Worm (Caenorhabditis elegans) whole organism, young adult: ENCODE data around the gene spig-10.

Source experiments
- F49E8.2 ChIP-seq: sonication (generic microtip); optimal IDR thresholded peaks from 3 replicates; lab custom pipeline; 2017; ENCODE audit warnings: missing genetic modification characterization, mild to moderate bottlenecking, missing compliant biosample characterization, antibody characterized with exemption, moderate library complexity; ENCODE audit not compliant: insufficient read depth
- F55B11.4 ChIP-seq: sonication (generic microtip); optimal IDR thresholded peaks from 2 replicates; lab custom pipeline; 2016; ENCODE audit warnings: missing compliant biosample characterization, missing genetic modification characterization, borderline replicate concordance; ENCODE audit not compliant: insufficient read depth
- ceh-100 ChIP-seq: fragments of 200-800 bp; sonication (Bioruptor generic); IDR thresholded peaks from 2 replicates; pipeline ENCODE4 v1.3.6; 2022; ENCODE audit warnings: missing genetic modification reagents, missing genetic modification characterization, missing compliant biosample characterization
- gei-17 ChIP-seq: fragments of 200-800 bp; sonication (Bioruptor generic); optimal IDR thresholded peaks from 2 replicates; lab custom pipeline; 2018; ENCODE audit warnings: mild to moderate bottlenecking, missing genetic modification characterization, missing compliant biosample characterization
- madf-10 ChIP-seq: sonication (generic microtip); optimal IDR thresholded peaks from 2 replicates; lab custom pipeline; 2016; ENCODE audit warnings: mild to moderate bottlenecking, missing genetic modification characterization, missing compliant biosample characterization
- madf-8 ChIP-seq: fragments of 200-800 bp; sonication (Bioruptor generic); conservative IDR thresholded peaks from 2 replicates; pipeline ENCODE4 v1.3.6; 2022; ENCODE audit warnings: missing genetic modification reagents, missing genetic modification characterization, missing compliant biosample characterization
- nhr-90 ChIP-seq: sonication (generic microtip); optimal IDR thresholded peaks from 2 replicates; lab custom pipeline; 2016; ENCODE audit warnings: missing genotype, mild to moderate bottlenecking, missing genetic modification characterization, missing compliant biosample characterization
- ztf-26 ChIP-seq: sonication (generic microtip); optimal IDR thresholded peaks from 2 replicates; lab custom pipeline; 2017; ENCODE audit warnings: missing genetic modification characterization, missing compliant biosample characterization

DNA sequence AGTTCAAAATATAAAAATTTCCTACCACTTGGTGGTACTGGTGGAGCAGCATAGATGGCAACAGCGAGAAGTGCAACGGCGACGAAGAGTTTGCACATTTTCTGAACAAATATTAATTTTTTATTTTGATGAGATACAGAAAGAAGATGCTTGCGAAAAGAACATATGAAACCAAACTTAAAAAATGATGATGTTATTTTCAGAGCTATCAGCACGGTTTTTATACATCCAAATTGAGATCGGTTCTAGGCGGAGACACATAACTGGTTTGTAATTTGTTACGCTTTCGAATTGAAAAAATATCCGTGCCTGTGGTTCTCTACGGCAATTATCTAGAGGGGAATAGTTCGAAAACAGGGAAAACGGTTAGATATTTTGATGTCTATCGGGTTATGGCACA, 47.0 kb downstream of the spig-10 start, which contains the start of gene txt-17:
- TF ChIP-seq ceh-100 (no peak), madf-10 (tag; lab: Kevin White, UChicago) (no peak), F49E8.2 (tag; lab: Kevin White, UChicago) (no peak), ztf-26 (tag; lab: Kevin White, UChicago) (no peak), madf-8 (GFP tag; lab: Robert Waterston, UW) (no peak), F55B11.4 (no peak), nhr-90 (no peak), gei-17 (GFP tag; lab: Kevin White, UChicago) (no peak)
